Fruit fly (Drosophila melanogaster) whole organism, prepupa: ENCODE results near the gene CG17068.
"Not testable (repeated sequence)": the region's sequence is repeated elsewhere in the genome, so short reads cannot be mapped to it uniquely, and the experiment has no call there.

Experiments used
- CG10669 ChIP-seq: fragments of 200-800 bp; sonication (Bioruptor generic); optimal IDR thresholded peaks from 3 replicates; lab custom pipeline; 2018; ENCODE audit warnings: missing biosample characterization, mild to moderate bottlenecking, missing genetic modification characterization, moderate library complexity
- CG6163 ChIP-seq: fragments of 200-800 bp; sonication (Bioruptor generic); IDR thresholded peaks from 3 replicates; pipeline ENCODE4 v1.3.6; 2022; ENCODE audit warnings: missing biosample characterization, missing genetic modification characterization
- CG6854 ChIP-seq: fragments of 200-800 bp; sonication (Bioruptor generic); optimal IDR thresholded peaks from 2 replicates; lab custom pipeline; 2017; ENCODE audit warnings: missing biosample characterization, mild to moderate bottlenecking, missing genetic modification characterization
- CG9139 ChIP-seq: fragments of 200-800 bp; sonication (Bioruptor generic); optimal IDR thresholded peaks from 3 replicates; lab custom pipeline; 2017; ENCODE audit warnings: missing biosample characterization, mild to moderate bottlenecking, missing genetic modification characterization
- Smox ChIP-seq: fragments of 200-800 bp; sonication (Bioruptor generic); optimal IDR thresholded peaks from 3 replicates; lab custom pipeline; 2016; ENCODE audit warnings: missing biosample characterization, missing genetic modification characterization
- dac ChIP-seq: fragments of 200-800 bp; sonication (Bioruptor generic); optimal IDR thresholded peaks from 2 replicates; lab custom pipeline; 2017; ENCODE audit warnings: missing biosample characterization, mild to moderate bottlenecking, missing genetic modification characterization
- spab ChIP-seq: fragments of 200-800 bp; sonication (Bioruptor generic); optimal IDR thresholded peaks from 2 replicates; lab custom pipeline; 2017; ENCODE audit warnings: missing biosample characterization, mild to moderate bottlenecking, missing genetic modification characterization, missing genetic modification reagents

DNA sequence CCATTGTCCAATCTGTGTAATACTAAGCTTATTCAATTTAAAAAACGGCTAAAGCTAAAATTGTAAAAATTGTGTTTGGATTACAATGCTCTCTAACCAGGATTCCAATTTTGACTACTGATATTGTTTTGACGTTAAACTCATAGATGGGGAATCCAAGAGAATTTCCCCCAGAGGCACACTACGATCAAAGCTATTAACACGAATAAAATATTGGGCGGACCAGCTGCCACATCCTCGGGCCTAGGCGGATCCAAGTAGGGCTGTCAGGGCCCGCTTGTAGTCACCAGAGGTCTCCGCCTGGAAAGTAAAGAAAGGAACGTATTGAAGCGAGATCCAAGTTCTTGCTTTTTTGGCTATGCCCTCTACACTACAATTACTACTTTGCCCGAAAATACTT, 41.4 kb downstream of the CG17068 start, which contains the start of gene SdicB:
- not testable (repeated sequence) for TF ChIP-seq dac; Smox (GFP tag; lab: Kevin White, UChicago); CG6163 (GFP tag; lab: Robert Waterston, UW); spab (GFP tag; lab: Kevin White, UChicago); CG6854 (GFP tag; lab: Kevin White, UChicago); CG10669; CG9139 (GFP tag; lab: Kevin White, UChicago)
